Worm (Caenorhabditis elegans): ENCODE measurements around the gene Y57G11C.1147.

The Y57G11C.1147 gene

ce11 chrIV:14757786-14758185 lies 39.5 kb downstream of the Y57G11C.1147 start:
- no peak for TF ChIP-seq gmeb-2 (tag; optimal IDR thresholded peaks at IDR 0.05)
- TF ChIP-seq dve-1 (tag; optimal IDR thresholded peaks at IDR 0.05), result no peak
- TF ChIP-seq Y22D7AL.16 (tag; optimal IDR thresholded peaks at IDR 0.05), result no peak
- no peak for TF ChIP-seq pat-9 (tag; optimal IDR thresholded peaks at IDR 0.05)
- TF ChIP-seq nhr-11 (tag; optimal IDR thresholded peaks at IDR 0.05), result no peak
- TF ChIP-seq ceh-9 (tag; optimal IDR thresholded peaks at IDR 0.05), result no peak
- TF ChIP-seq ceh-18 (tag; optimal IDR thresholded peaks at IDR 0.05), result no peak
- no peak for TF ChIP-seq pax-1 (tag; optimal IDR thresholded peaks at IDR 0.05)

ce11 chrIV:14754912-14755311 lies 42.4 kb downstream of the Y57G11C.1147 start, which contains the start of gene Y57G11C.499:
TSS of gene Y57G11C.499 (minus strand) at chrIV:14754934.
- TF ChIP-seq tbx-7 (tag; optimal IDR thresholded peaks at IDR 0.05) (no peak), elt-2 (tag; optimal IDR thresholded peaks at IDR 0.05) (no peak), lim-6 (tag; optimal IDR thresholded peaks at IDR 0.05) (no peak), C08G9.2 (tag; optimal IDR thresholded peaks at IDR 0.05) (no peak), hlh-6 (tag; optimal IDR thresholded peaks at IDR 0.05) (no peak), ceh-9 (tag; optimal IDR thresholded peaks at IDR 0.05) (no peak), zip-5 (tag; optimal IDR thresholded peaks at IDR 0.05) (no peak), pqm-1 (tag; optimal IDR thresholded peaks at IDR 0.05) (no peak), eyg-1 (tag; optimal IDR thresholded peaks at IDR 0.05) (no peak), unc-3 (GFP tag; conservative IDR thresholded peaks at IDR 0.05) (no peak), unc-3 (tag; optimal IDR thresholded peaks at IDR 0.05) (no peak), ceh-2 (tag; optimal IDR thresholded peaks at IDR 0.05) (no peak), elt-4 (tag; optimal IDR thresholded peaks at IDR 0.05) (no peak), tbx-2 (tag; optimal IDR thresholded peaks at IDR 0.05) (no peak)
